Worm (Caenorhabditis elegans): ENCODE measurements around the gene C17C3.24.

DNA sequence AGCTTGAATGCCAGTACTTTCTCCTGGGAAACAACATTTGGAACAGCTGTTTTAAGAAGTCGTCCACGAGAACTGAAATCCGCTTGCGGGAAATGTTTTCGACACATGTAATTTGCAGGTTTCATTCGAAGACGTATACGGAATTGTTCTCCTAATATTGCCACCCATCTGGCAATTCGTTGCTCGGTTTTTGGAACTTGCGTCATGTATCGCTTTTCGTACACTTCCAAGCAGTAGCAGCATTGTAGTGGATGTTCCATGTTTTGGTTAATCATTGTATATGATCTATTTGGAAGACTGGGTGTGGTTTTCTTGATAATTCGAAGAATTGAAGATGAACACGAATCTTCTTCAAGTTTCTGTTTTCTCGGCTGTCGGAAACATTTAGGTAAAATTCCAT lies 46.2 kb upstream of the C17C3.24 start:
- TF ChIP-seq dox-1 (GFP tag; IDR thresholded peaks at IDR 0.05) (no peak), unc-130 (GFP tag; optimal IDR thresholded peaks at IDR 0.05) (no peak), dpl-1 (GFP tag; optimal IDR thresholded peaks at IDR 0.05) (no peak), lag-1 (GFP tag; IDR thresholded peaks at IDR 0.05) (no peak), snpc-4 (GFP tag; optimal IDR thresholded peaks at IDR 0.05) (no peak), snpc-4 (tag; optimal IDR thresholded peaks at IDR 0.05) (no peak), xnd-1 (tag; optimal IDR thresholded peaks at IDR 0.05) (no peak), T07F8.4 (tag; optimal IDR thresholded peaks at IDR 0.05) (no peak), lsl-1 (GFP tag; optimal IDR thresholded peaks at IDR 0.05) (no peak), nhr-179 (tag; optimal IDR thresholded peaks at IDR 0.05) (no peak), rcor-1 (GFP tag; IDR thresholded peaks at IDR 0.05) (no peak), chd-7 (tag; optimal IDR thresholded peaks at IDR 0.05) (no peak), unc-62 (GFP tag; optimal IDR thresholded peaks at IDR 0.05) (no peak), mel-28 (tag; optimal IDR thresholded peaks at IDR 0.05; ENCODE audit: borderline replicate concordance) (no peak), ama-1 (optimal IDR thresholded peaks at IDR 0.05) (no peak), ama-1 (GFP tag; optimal IDR thresholded peaks at IDR 0.05) (no peak)

Measured in whole organism, young adult.